Fruit fly (Drosophila melanogaster) whole organism, embryonic: Measurements from ENCODE around the gene slif.

ENCODE experiments used
- Adf1 ChIP-seq: fragments of 200-800 bp; sonication (Bioruptor generic); IDR thresholded peaks from 2 replicates; pipeline ENCODE4 v1.3.6; 2022; ENCODE audit warnings: missing biosample characterization, missing genetic modification characterization
- Atf3 ChIP-seq: fragments of 200-800 bp; sonication (Bioruptor generic); optimal IDR thresholded peaks from 3 replicates; lab custom pipeline; 2016; ENCODE audit warnings: missing biosample characterization, missing genetic modification characterization
- Bdp1 ChIP-seq: fragments of 200-800 bp; sonication (Bioruptor generic); optimal IDR thresholded peaks from 3 replicates; lab custom pipeline; 2016; ENCODE audit warnings: missing biosample characterization, missing genetic modification characterization
- C15 ChIP-seq: fragments of 200-800 bp; sonication (Bioruptor generic); IDR thresholded peaks from 3 replicates; pipeline ENCODE4 v1.3.6; 2022; ENCODE audit warnings: missing biosample characterization, missing genetic modification characterization
- CG12104 ChIP-seq: fragments of 200-800 bp; sonication (Bioruptor generic); optimal IDR thresholded peaks from 3 replicates; lab custom pipeline; 2016; ENCODE audit warnings: missing biosample characterization, missing genetic modification characterization
- CG14050 ChIP-seq: fragments of 200-800 bp; sonication (Bioruptor generic); IDR thresholded peaks from 3 replicates; pipeline ENCODE4 v1.3.6; 2022; ENCODE audit warnings: missing biosample characterization, missing genetic modification characterization
- CG14667 ChIP-seq: fragments of 200-800 bp; sonication (Bioruptor generic); IDR thresholded peaks from 2 replicates; pipeline ENCODE4 v1.3.6; 2022; ENCODE audit warnings: missing biosample characterization, missing genetic modification characterization
- CG15514 ChIP-seq: fragments of 200-800 bp; sonication (Bioruptor generic); optimal IDR thresholded peaks from 3 replicates; lab custom pipeline; 2017; ENCODE audit warnings: missing biosample characterization, missing genetic modification characterization, mild to moderate bottlenecking, moderate library complexity, missing genetic modification reagents
- CG17359 ChIP-seq: fragments of 200-800 bp; sonication (Bioruptor generic); optimal IDR thresholded peaks from 3 replicates; lab custom pipeline; 2018; ENCODE audit warnings: missing biosample characterization, mild to moderate bottlenecking, missing genetic modification characterization, moderate library complexity
- CG17361 ChIP-seq: fragments of 200-800 bp; sonication (Bioruptor generic); IDR thresholded peaks from 3 replicates; pipeline ENCODE4 v1.3.6; 2022; ENCODE audit warnings: missing biosample characterization, missing genetic modification characterization
- CG31388 ChIP-seq: fragments of 200-800 bp; sonication (Bioruptor generic); optimal IDR thresholded peaks from 2 replicates; lab custom pipeline; 2016; ENCODE audit warnings: missing biosample characterization, missing genetic modification characterization
- CG42726 ChIP-seq: fragments of 200-800 bp; sonication (Bioruptor generic); IDR thresholded peaks from 2 replicates; pipeline ENCODE4 v1.3.6; 2022; ENCODE audit warnings: missing biosample characterization, missing genetic modification characterization; ENCODE audit not compliant: partially characterized antibody
- CG4282 ChIP-seq: fragments of 200-800 bp; sonication (Bioruptor generic); optimal IDR thresholded peaks from 2 replicates; lab custom pipeline; 2016; ENCODE audit warnings: missing biosample characterization, missing genetic modification characterization
- CG4707 ChIP-seq: fragments of 200-800 bp; sonication (Bioruptor generic); optimal IDR thresholded peaks from 2 replicates; lab custom pipeline; 2018; ENCODE audit warnings: missing biosample characterization, mild to moderate bottlenecking, missing genetic modification characterization, moderate library complexity
- CG6175 ChIP-seq: fragments of 200-800 bp; sonication (Bioruptor generic); IDR thresholded peaks from 3 replicates; pipeline ENCODE4 v1.3.6; 2022; ENCODE audit warnings: missing biosample characterization, missing genetic modification characterization
- CG7271 ChIP-seq: fragments of 200-800 bp; sonication (Bioruptor generic); optimal IDR thresholded peaks from 2 replicates; lab custom pipeline; 2018; ENCODE audit warnings: missing biosample characterization, mild to moderate bottlenecking, missing genetic modification characterization, moderate library complexity
- CG7556 ChIP-seq: fragments of 200-800 bp; sonication (Bioruptor generic); optimal IDR thresholded peaks from 2 replicates; lab custom pipeline; 2017; ENCODE audit warnings: missing biosample characterization, mild to moderate bottlenecking, missing genetic modification characterization
- CG9817 ChIP-seq: fragments of 200-800 bp; sonication (Bioruptor generic); optimal IDR thresholded peaks from 2 replicates; lab custom pipeline; 2018; ENCODE audit warnings: missing biosample characterization, mild to moderate bottlenecking, missing genetic modification characterization, moderate library complexity
- Chrac-16 ChIP-seq: fragments of 200-800 bp; sonication (Bioruptor generic); optimal IDR thresholded peaks from 3 replicates; lab custom pipeline; 2016; ENCODE audit warnings: missing biosample characterization, missing genetic modification characterization
- CrebB ChIP-seq: fragments of 200-800 bp; sonication (Bioruptor generic); optimal IDR thresholded peaks from 3 replicates; lab custom pipeline; 2018; ENCODE audit warnings: missing biosample characterization, mild to moderate bottlenecking, missing genetic modification characterization
- Hey ChIP-seq: fragments of 200-800 bp; sonication (Bioruptor generic); optimal IDR thresholded peaks from 3 replicates; lab custom pipeline; 2018; ENCODE audit warnings: missing biosample characterization, mild to moderate bottlenecking, missing genetic modification characterization
- Hr3 ChIP-seq: fragments of 200-800 bp; sonication (Bioruptor generic); optimal IDR thresholded peaks from 3 replicates; lab custom pipeline; 2016; ENCODE audit warnings: missing biosample characterization, missing genetic modification characterization
- Jarid2 ChIP-seq: fragments of 200-800 bp; sonication (Bioruptor generic); optimal IDR thresholded peaks from 3 replicates; lab custom pipeline; 2017; ENCODE audit warnings: mild to moderate bottlenecking, missing biosample characterization, missing genetic modification reagents, missing genetic modification characterization
- Nf-YB ChIP-seq: fragments of 200-800 bp; sonication (Bioruptor generic); optimal IDR thresholded peaks from 3 replicates; lab custom pipeline; 2019; ENCODE audit warnings: missing biosample characterization, mild to moderate bottlenecking, missing genetic modification characterization, moderate library complexity
- Opbp ChIP-seq: fragments of 200-800 bp; sonication (Bioruptor generic); IDR thresholded peaks from 3 replicates; pipeline ENCODE4 v1.3.6; 2022; ENCODE audit warnings: missing biosample characterization, missing genetic modification characterization; ENCODE audit not compliant: partially characterized antibody
- Rx ChIP-seq: fragments of 200-800 bp; sonication (Bioruptor generic); IDR thresholded peaks from 2 replicates; pipeline ENCODE4 v1.3.6; 2022; ENCODE audit warnings: missing biosample characterization, missing genetic modification characterization
- Sin3A ChIP-seq: fragments of >200 bp; optimal IDR thresholded peaks from 2 replicates; lab custom pipeline; 2018
- Taf1 ChIP-seq: fragments of 200-800 bp; sonication (Bioruptor generic); IDR thresholded peaks from 2 replicates; pipeline ENCODE4 v1.3.6; 2022; ENCODE audit warnings: missing biosample characterization, missing genetic modification characterization
- bcd ChIP-seq: fragments of 200-800 bp; sonication (Bioruptor generic); optimal IDR thresholded peaks from 2 replicates; lab custom pipeline; 2017; ENCODE audit warnings: missing biosample characterization, mild to moderate bottlenecking, missing genetic modification characterization
- crc ChIP-seq: fragments of 200-800 bp; sonication (Bioruptor generic); optimal IDR thresholded peaks from 2 replicates; lab custom pipeline; 2016; ENCODE audit warnings: missing biosample characterization, missing genetic modification characterization
- croc ChIP-seq: fragments of 200-800 bp; sonication (Bioruptor generic); conservative IDR thresholded peaks from 3 replicates; pipeline ENCODE4 v1.3.6; 2022; ENCODE audit warnings: missing biosample characterization, missing genetic modification characterization
- crp ChIP-seq, 2 experiments: fragments of 200-800 bp; sonication (Bioruptor generic); optimal IDR thresholded peaks; 2 replicates in 1 of 2; 3 replicates in 1 of 2; lab custom pipeline; 2017; ENCODE audit warnings: missing biosample characterization in 2 of 2, missing genetic modification characterization in 2 of 2, mild to moderate bottlenecking in 1 of 2, moderate library complexity in 1 of 2
- fru ChIP-seq: fragments of >200 bp; optimal IDR thresholded peaks from 2 replicates; lab custom pipeline; 2017
- gce ChIP-seq: fragments of 200-800 bp; sonication (Bioruptor generic); IDR thresholded peaks from 3 replicates; pipeline ENCODE4 v1.3.6; 2022; ENCODE audit warnings: missing biosample characterization, missing genetic modification characterization
- gcm ChIP-seq: fragments of 200-800 bp; sonication (Bioruptor generic); optimal IDR thresholded peaks from 2 replicates; lab custom pipeline; 2019; ENCODE audit warnings: missing biosample characterization, mild to moderate bottlenecking, missing genetic modification characterization, moderate library complexity
- gcm2 ChIP-seq: fragments of 200-800 bp; sonication (Bioruptor generic); optimal IDR thresholded peaks from 2 replicates; lab custom pipeline; 2016; ENCODE audit warnings: missing biosample characterization, missing genetic modification characterization
- ham ChIP-seq: fragments of 200-800 bp; sonication (Bioruptor generic); IDR thresholded peaks from 2 replicates; pipeline ENCODE4 v1.3.6; 2022; ENCODE audit warnings: missing biosample characterization, missing genetic modification characterization
- inv ChIP-seq: fragments of 200-800 bp; sonication (Bioruptor generic); IDR thresholded peaks from 2 replicates; pipeline ENCODE4 v1.3.6; 2022; ENCODE audit warnings: missing biosample characterization, missing genetic modification characterization; ENCODE audit not compliant: partially characterized antibody
- jumu ChIP-seq: fragments of 200-800 bp; sonication (Bioruptor generic); optimal IDR thresholded peaks from 3 replicates; lab custom pipeline; 2016; ENCODE audit warnings: missing biosample characterization, missing genetic modification characterization
- onecut ChIP-seq: fragments of 200-800 bp; sonication (Bioruptor generic); IDR thresholded peaks from 2 replicates; pipeline ENCODE4 v1.3.6; 2022; ENCODE audit warnings: missing biosample characterization, missing genetic modification characterization
- pan ChIP-seq, 4 experiments: fragments of >200 bp in 3 of 4; fragments of 200-800 bp in 1 of 4; sonication (Bioruptor generic) in 1 of 4; optimal IDR thresholded peaks in 3 of 4; IDR thresholded peaks in 1 of 4; 2 replicates each; pipeline versions ENCODE4 v1.3.6 to Lab custom; 2017 to 2022; ENCODE audit warnings: missing biosample characterization in 2 of 4, missing genetic modification characterization in 2 of 4, mixed read lengths in 1 of 4
- peb ChIP-seq: fragments of 200-800 bp; sonication (Bioruptor generic); IDR thresholded peaks from 2 replicates; pipeline ENCODE4 v1.3.6; 2022; ENCODE audit warnings: missing biosample characterization, missing genetic modification characterization
- phol ChIP-seq: fragments of 200-800 bp; sonication (Bioruptor generic); optimal IDR thresholded peaks from 3 replicates; lab custom pipeline; 2018; ENCODE audit warnings: missing biosample characterization, mild to moderate bottlenecking, missing genetic modification characterization, moderate library complexity
- prd ChIP-seq, 3 experiments: fragments of >200 bp in 2 of 3; fragments of 200-800 bp in 1 of 3; sonication (Bioruptor generic) in 1 of 3; optimal IDR thresholded peaks in 2 of 3; IDR thresholded peaks in 1 of 3; 2 replicates in 2 of 3; 3 replicates in 1 of 3; pipeline versions ENCODE4 v1.3.6 to Lab custom; 2017 to 2022; ENCODE audit warnings: missing biosample characterization in 1 of 3, missing genetic modification characterization in 1 of 3
- sens-2 ChIP-seq: fragments of 200-800 bp; sonication (Bioruptor generic); IDR thresholded peaks from 2 replicates; pipeline ENCODE4 v1.3.6; 2022; ENCODE audit warnings: missing biosample characterization, missing genetic modification characterization
- sisA ChIP-seq: fragments of 200-800 bp; sonication (Bioruptor generic); IDR thresholded peaks from 2 replicates; pipeline ENCODE4 v1.3.6; 2022; ENCODE audit warnings: missing biosample characterization, missing genetic modification characterization
- sr ChIP-seq: fragments of 200-800 bp; sonication (Bioruptor generic); IDR thresholded peaks from 3 replicates; pipeline ENCODE4 v1.3.6; 2022; ENCODE audit warnings: missing biosample characterization, missing genetic modification characterization
- stwl ChIP-seq: fragments of 200-800 bp; sonication (Bioruptor generic); optimal IDR thresholded peaks from 3 replicates; lab custom pipeline; 2018; ENCODE audit warnings: missing biosample characterization, mild to moderate bottlenecking, missing genetic modification characterization, moderate library complexity
- wdn ChIP-seq: fragments of 200-800 bp; sonication (Bioruptor generic); IDR thresholded peaks from 2 replicates; pipeline ENCODE4 v1.3.6; 2022; ENCODE audit warnings: missing biosample characterization, missing genetic modification characterization
- zfh1 ChIP-seq: fragments of 200-800 bp; sonication (Bioruptor generic); IDR thresholded peaks from 3 replicates; pipeline ENCODE4 v1.3.6; 2022; ENCODE audit warnings: missing biosample characterization, missing genetic modification characterization

slif gene

dm6 chr3L:22865061-22865418 lies 15.8 kb upstream of the slif start (continued):
- TF ChIP-seq CG7271 (tag; lab: Kevin White, UChicago) (no peak), pan (optimal IDR thresholded peaks at IDR 0.05; lab: Kevin White, UChicago) (no peak), pan (GFP tag; optimal IDR thresholded peaks at IDR 0.05 in 1 of 2, IDR thresholded peaks at IDR 0.05 in 1 of 2) (peak in 1 of 2 experiments; percentile 77), croc (peak; percentile 49), onecut (GFP tag; lab: Robert Waterston, UW) (no peak), gcm (GFP tag; lab: Kevin White, UChicago) (peak; percentile 75), crp (GFP tag; optimal IDR thresholded peaks at IDR 0.05; lab: Kevin White, UChicago) (no peak), CG14050 (GFP tag; lab: Robert Waterston, UW) (peak; percentile 62), CG14667 (peak; percentile 37; the same call in 1 of the 2 replicates), sens-2 (GFP tag; lab: Robert Waterston, UW) (no peak), ham (GFP tag; lab: Robert Waterston, UW) (no peak), wdn (peak; percentile 44), sisA (GFP tag; lab: Robert Waterston, UW) (peak; percentile 49; the same call in 1 of the 2 replicates), inv (GFP tag; lab: Robert Waterston, UW) (no peak), zfh1 (GFP tag; lab: Robert Waterston, UW) (peak; percentile 48; the same call in 1 of the 3 replicates), gce (GFP tag; lab: Robert Waterston, UW) (0 out of 3 replicates have a peak, but pooled peaks have one; percentile 15), peb (GFP tag; lab: Robert Waterston, UW) (0 out of 2 replicates have a peak, but pooled peaks have one; percentile 32), prd (optimal IDR thresholded peaks at IDR 0.05; lab: Kevin White, UChicago) (no peak), prd (GFP tag; IDR thresholded peaks at IDR 0.05; lab: Robert Waterston, UW) (peak; percentile 57; the same call in 2 of the 3 replicates), stwl (tag; lab: Kevin White, UChicago) (no peak), CG31388 (no peak), bcd (peak; percentile 58), Hr3 (GFP tag; lab: Kevin White, UChicago) (peak; percentile 55), CG4707 (GFP tag; lab: Kevin White, UChicago) (peak; percentile 30), Adf1 (GFP tag; lab: Robert Waterston, UW) (no peak; the same call in 1 of the 2 replicates), Jarid2 (GFP tag; lab: Kevin White, UChicago) (no peak), C15 (GFP tag; lab: Robert Waterston, UW) (0 out of 3 replicates have a peak, but pooled peaks have one; percentile 5), jumu (GFP tag; lab: Kevin White, UChicago) (no peak), Sin3A (lab: Kevin White, UChicago) (no peak), Taf1 (no peak), gcm2 (GFP tag; lab: Kevin White, UChicago) (no peak), Atf3 (GFP tag; lab: Kevin White, UChicago) (peak; percentile 12), Chrac-16 (GFP tag; lab: Kevin White, UChicago) (peak; percentile 48), fru (no peak), CG42726 (no peak), phol (tag; lab: Kevin White, UChicago) (peak; percentile 73), Opbp (no peak), CG15514 (GFP tag; lab: Kevin White, UChicago) (peak; percentile 22), CG4282 (GFP tag; lab: Kevin White, UChicago) (no peak), CG9817 (tag; lab: Kevin White, UChicago) (peak; percentile 67), Rx (GFP tag; lab: Robert Waterston, UW) (0 out of 2 replicates have a peak, but pooled peaks have one; percentile 17), crc (no peak), Bdp1 (GFP tag; lab: Kevin White, UChicago) (no peak), Nf-YB (peak; percentile 57), CG12104 (GFP tag; lab: Kevin White, UChicago) (no peak), sr (GFP tag; lab: Robert Waterston, UW) (no peak), CG7556 (GFP tag; lab: Kevin White, UChicago) (peak; percentile 81), CrebB (tag; lab: Kevin White, UChicago) (no peak), Hey (tag; lab: Kevin White, UChicago) (no peak), CG17359 (tag; lab: Kevin White, UChicago) (peak; percentile 74), CG6175 (GFP tag; lab: Robert Waterston, UW) (no peak; the same call in 2 of the 3 replicates), CG17361 (GFP tag; lab: Robert Waterston, UW) (peak; percentile 80)
